Fruit fly (Drosophila melanogaster) whole organism, embryonic: ENCODE data around the gene CG9616.
A peak's percentile ranks its signal among the peaks of the same experiment; 100 is the strongest.

ENCODE experiments used
- Atf3 ChIP-seq: fragments of 200-800 bp; sonication (Bioruptor generic); optimal IDR thresholded peaks from 3 replicates; lab custom pipeline; 2016; ENCODE audit warnings: missing biosample characterization, missing genetic modification characterization
- Atf6 ChIP-seq: fragments of 200-800 bp; sonication (Bioruptor generic); IDR thresholded peaks from 2 replicates; pipeline ENCODE4 v1.3.6; 2022; ENCODE audit warnings: missing biosample characterization, missing genetic modification characterization
- CG10274 ChIP-seq: fragments of 200-800 bp; sonication (Bioruptor generic); optimal IDR thresholded peaks from 3 replicates; lab custom pipeline; 2017; ENCODE audit warnings: missing biosample characterization, mild to moderate bottlenecking, missing genetic modification characterization
- CG11560 ChIP-seq: fragments of 200-800 bp; sonication (Bioruptor generic); IDR thresholded peaks from 3 replicates; pipeline ENCODE4 v1.3.6; 2022; ENCODE audit warnings: missing biosample characterization, missing genetic modification characterization
- CG15479 ChIP-seq: fragments of 200-800 bp; sonication (Bioruptor generic); optimal IDR thresholded peaks from 3 replicates; lab custom pipeline; 2019; ENCODE audit warnings: missing biosample characterization, mild to moderate bottlenecking, missing genetic modification characterization, moderate library complexity
- CG15514 ChIP-seq: fragments of 200-800 bp; sonication (Bioruptor generic); optimal IDR thresholded peaks from 3 replicates; lab custom pipeline; 2017; ENCODE audit warnings: missing biosample characterization, missing genetic modification characterization, mild to moderate bottlenecking, moderate library complexity, missing genetic modification reagents
- CG1602 ChIP-seq: fragments of 200-800 bp; sonication (Bioruptor generic); optimal IDR thresholded peaks from 3 replicates; lab custom pipeline; 2016; ENCODE audit warnings: missing biosample characterization, missing genetic modification characterization
- CG18619 ChIP-seq: fragments of 200-800 bp; sonication (Bioruptor generic); optimal IDR thresholded peaks from 3 replicates; lab custom pipeline; 2017; ENCODE audit warnings: missing biosample characterization, mild to moderate bottlenecking, missing genetic modification characterization
- CG18764 ChIP-seq: fragments of 200-800 bp; sonication (Bioruptor generic); optimal IDR thresholded peaks from 3 replicates; lab custom pipeline; 2016; ENCODE audit warnings: missing biosample characterization, missing genetic modification characterization
- CG2120 ChIP-seq: fragments of 200-800 bp; sonication (Bioruptor generic); optimal IDR thresholded peaks from 3 replicates; lab custom pipeline; 2016; ENCODE audit warnings: missing biosample characterization, missing genetic modification characterization
- CG2889 ChIP-seq: fragments of 200-800 bp; sonication (Bioruptor generic); IDR thresholded peaks from 3 replicates; pipeline ENCODE4 v1.3.6; 2022; ENCODE audit warnings: missing biosample characterization, missing genetic modification characterization
- CG31224 ChIP-seq: fragments of 200-800 bp; sonication (Bioruptor generic); IDR thresholded peaks from 2 replicates; pipeline ENCODE4 v1.3.6; 2022; ENCODE audit warnings: missing biosample characterization, missing genetic modification characterization
- CG3163 ChIP-seq: fragments of 200-800 bp; sonication (Bioruptor generic); optimal IDR thresholded peaks from 3 replicates; lab custom pipeline; 2016; ENCODE audit warnings: missing biosample characterization, missing genetic modification characterization
- CG3995 ChIP-seq: fragments of 200-800 bp; sonication (Bioruptor generic); optimal IDR thresholded peaks from 3 replicates; lab custom pipeline; 2016; ENCODE audit warnings: missing biosample characterization, missing genetic modification characterization
- CG4328 ChIP-seq: fragments of 200-800 bp; sonication (Bioruptor generic); optimal IDR thresholded peaks from 3 replicates; lab custom pipeline; 2017; ENCODE audit warnings: missing biosample characterization, missing genetic modification reagents, missing genetic modification characterization
- CG4707 ChIP-seq: fragments of 200-800 bp; sonication (Bioruptor generic); optimal IDR thresholded peaks from 2 replicates; lab custom pipeline; 2018; ENCODE audit warnings: missing biosample characterization, mild to moderate bottlenecking, missing genetic modification characterization, moderate library complexity
- CG4854 ChIP-seq: fragments of 200-800 bp; sonication (Bioruptor generic); optimal IDR thresholded peaks from 2 replicates; lab custom pipeline; 2016; ENCODE audit warnings: missing biosample characterization, missing genetic modification characterization, inconsistent platforms
- CG7372 ChIP-seq: fragments of 200-800 bp; sonication (Bioruptor generic); IDR thresholded peaks from 2 replicates; pipeline ENCODE4 v1.3.6; 2022; ENCODE audit warnings: missing biosample characterization, missing genetic modification characterization
- CG7839 ChIP-seq: fragments of 200-800 bp; sonication (Bioruptor generic); optimal IDR thresholded peaks from 3 replicates; lab custom pipeline; 2018; ENCODE audit warnings: missing biosample characterization, mild to moderate bottlenecking, missing genetic modification characterization, moderate library complexity
- CG9932 ChIP-seq: fragments of 200-800 bp; sonication (Bioruptor generic); IDR thresholded peaks from 2 replicates; pipeline ENCODE4 v1.3.6; 2022; ENCODE audit warnings: missing biosample characterization, missing genetic modification characterization
- CHES-1-like ChIP-seq: fragments of 200-800 bp; sonication (Bioruptor generic); optimal IDR thresholded peaks from 2 replicates; lab custom pipeline; 2016; ENCODE audit warnings: missing biosample characterization, missing genetic modification characterization
- Fer3 ChIP-seq: fragments of 200-800 bp; sonication (Bioruptor generic); optimal IDR thresholded peaks from 2 replicates; lab custom pipeline; 2018; ENCODE audit warnings: missing biosample characterization, mild to moderate bottlenecking, missing genetic modification characterization, moderate library complexity
- HHEX ChIP-seq: fragments of 200-800 bp; sonication (Bioruptor generic); optimal IDR thresholded peaks from 3 replicates; lab custom pipeline; 2017; ENCODE audit warnings: missing biosample characterization, mild to moderate bottlenecking, missing genetic modification characterization, missing genetic modification reagents
- HLH4C ChIP-seq: fragments of 200-800 bp; sonication (Bioruptor generic); IDR thresholded peaks from 3 replicates; pipeline ENCODE4 v1.3.6; 2022; ENCODE audit warnings: missing biosample characterization, missing genetic modification characterization; ENCODE audit not compliant: partially characterized antibody
- Hey ChIP-seq: fragments of 200-800 bp; sonication (Bioruptor generic); optimal IDR thresholded peaks from 3 replicates; lab custom pipeline; 2018; ENCODE audit warnings: missing biosample characterization, mild to moderate bottlenecking, missing genetic modification characterization
- Hmx ChIP-seq: fragments of 200-800 bp; sonication (Bioruptor generic); optimal IDR thresholded peaks from 2 replicates; lab custom pipeline; 2016; ENCODE audit warnings: missing biosample characterization, missing genetic modification characterization
- Hr78 ChIP-seq, 2 experiments: fragments of 200-800 bp in 1 of 2; fragments of >200 bp in 1 of 2; sonication (Bioruptor generic) in 1 of 2; optimal IDR thresholded peaks; 2 replicates each; lab custom pipeline; 2017 to 2019; ENCODE audit warnings: missing biosample characterization in 2 of 2, missing genetic modification characterization in 2 of 2, mild to moderate bottlenecking in 1 of 2, moderate library complexity in 1 of 2
- MBD-R2 ChIP-seq: fragments of 200-800 bp; sonication (Bioruptor generic); IDR thresholded peaks from 2 replicates; pipeline ENCODE4 v1.3.6; 2022; ENCODE audit warnings: missing biosample characterization, missing genetic modification characterization
- Meics ChIP-seq: fragments of 200-800 bp; sonication (Bioruptor generic); optimal IDR thresholded peaks from 2 replicates; lab custom pipeline; 2017; ENCODE audit warnings: missing biosample characterization, mild to moderate bottlenecking, missing genetic modification characterization
- Ravus ChIP-seq: fragments of 200-800 bp; sonication (Bioruptor generic); IDR thresholded peaks from 2 replicates; pipeline ENCODE4 v1.3.6; 2022; ENCODE audit warnings: missing biosample characterization, missing genetic modification characterization
- Spps ChIP-seq: fragments of 200-800 bp; sonication (Bioruptor generic); optimal IDR thresholded peaks from 2 replicates; lab custom pipeline; 2018; ENCODE audit warnings: missing biosample characterization, mild to moderate bottlenecking, missing genetic modification characterization
- Stat92E ChIP-seq, 3 experiments: fragments of >200 bp in 2 of 3; fragments of 200-800 bp in 1 of 3; sonication (Bioruptor generic) in 1 of 3; optimal IDR thresholded peaks; 2 replicates each; lab custom pipeline; 2017 to 2019; ENCODE audit warnings: missing biosample characterization in 3 of 3, missing genetic modification characterization in 3 of 3, mild to moderate bottlenecking in 1 of 3, moderate library complexity in 1 of 3
- abd-A ChIP-seq: fragments of 200-800 bp; sonication (Bioruptor generic); optimal IDR thresholded peaks from 3 replicates; lab custom pipeline; 2019; ENCODE audit warnings: missing biosample characterization, mild to moderate bottlenecking, missing genetic modification characterization, moderate library complexity
- ara ChIP-seq: fragments of 200-800 bp; sonication (Bioruptor generic); IDR thresholded peaks from 2 replicates; pipeline ENCODE4 v1.3.6; 2022; ENCODE audit warnings: missing biosample characterization, missing genetic modification characterization
- ash1 ChIP-seq: fragments of 200-800 bp; sonication (Bioruptor generic); optimal IDR thresholded peaks from 2 replicates; lab custom pipeline; 2018; ENCODE audit warnings: missing biosample characterization, mild to moderate bottlenecking, missing genetic modification characterization
- bbx ChIP-seq: fragments of 200-800 bp; sonication (Bioruptor generic); IDR thresholded peaks from 2 replicates; pipeline ENCODE4 v1.3.6; 2022; ENCODE audit warnings: missing biosample characterization, missing genetic modification characterization; ENCODE audit not compliant: partially characterized antibody
- grau ChIP-seq: fragments of 200-800 bp; optimal IDR thresholded peaks from 3 replicates; lab custom pipeline; 2019; ENCODE audit warnings: missing biosample characterization, mild to moderate bottlenecking, missing genetic modification characterization, moderate library complexity
- hkb ChIP-seq, 2 experiments: fragments of 200-800 bp in 1 of 2; fragments of >200 bp in 1 of 2; sonication (Bioruptor generic) in 1 of 2; IDR thresholded peaks in 1 of 2; optimal IDR thresholded peaks in 1 of 2; 2 replicates each; pipeline versions ENCODE4 v1.3.6 to Lab custom; 2017 to 2022; ENCODE audit warnings: missing biosample characterization in 1 of 2, missing genetic modification characterization in 1 of 2
- hth ChIP-seq: fragments of >200 bp; optimal IDR thresholded peaks from 2 replicates; lab custom pipeline; 2017; ENCODE audit warnings: inconsistent platforms
- inv ChIP-seq: fragments of 200-800 bp; sonication (Bioruptor generic); IDR thresholded peaks from 2 replicates; pipeline ENCODE4 v1.3.6; 2022; ENCODE audit warnings: missing biosample characterization, missing genetic modification characterization; ENCODE audit not compliant: partially characterized antibody
- nmo ChIP-seq: fragments of 200-800 bp; sonication (Bioruptor generic); optimal IDR thresholded peaks from 2 replicates; lab custom pipeline; 2018; ENCODE audit warnings: missing biosample characterization, mild to moderate bottlenecking, missing genetic modification characterization, moderate library complexity
- otp ChIP-seq: fragments of 200-800 bp; sonication (Bioruptor generic); IDR thresholded peaks from 3 replicates; pipeline ENCODE4, ENCODE4 v1.3.6; 2022; ENCODE audit warnings: missing biosample characterization, missing genetic modification characterization
- ranshi ChIP-seq: fragments of 200-800 bp; sonication (Bioruptor generic); IDR thresholded peaks from 2 replicates; pipeline ENCODE4 v1.3.6; 2022; ENCODE audit warnings: missing biosample characterization, missing genetic modification characterization
- so ChIP-seq: fragments of 200-800 bp; sonication (Bioruptor generic); IDR thresholded peaks from 3 replicates; pipeline ENCODE4 v1.3.6; 2022; ENCODE audit warnings: missing biosample characterization, missing genetic modification characterization
- tgo ChIP-seq: fragments of 200-800 bp; sonication (Bioruptor generic); IDR thresholded peaks from 3 replicates; pipeline ENCODE4 v1.3.6; 2022; ENCODE audit warnings: missing biosample characterization, missing genetic modification characterization
- tx ChIP-seq: fragments of 200-800 bp; sonication (Bioruptor generic); optimal IDR thresholded peaks from 2 replicates; lab custom pipeline; 2016; ENCODE audit warnings: missing biosample characterization, missing genetic modification characterization
- vnd ChIP-seq: fragments of 200-800 bp; sonication (Bioruptor generic); IDR thresholded peaks from 3 replicates; pipeline ENCODE4 v1.3.6; 2022; ENCODE audit warnings: missing biosample characterization, missing genetic modification characterization; ENCODE audit not compliant: partially characterized antibody
- wek ChIP-seq: fragments of 200-800 bp; sonication (Bioruptor generic); optimal IDR thresholded peaks from 3 replicates; lab custom pipeline; 2018; ENCODE audit warnings: missing biosample characterization, mild to moderate bottlenecking, missing genetic modification characterization, moderate library complexity
- zfh2 ChIP-seq: fragments of 200-800 bp; sonication (Bioruptor generic); optimal IDR thresholded peaks from 2 replicates; lab custom pipeline; 2016; ENCODE audit warnings: missing biosample characterization, missing genetic modification characterization

CG9616 gene

dm6 chr3R:14278523-14279303 is 33.4 kb upstream of the CG9616 start (continued):
- TF ChIP-seq Meics (GFP tag; lab: Kevin White, UChicago), result no peak
- TF ChIP-seq CG11560, result no peak
- TF ChIP-seq ranshi (GFP tag; lab: Robert Waterston, UW), result no peak
- no peak for TF ChIP-seq tx (GFP tag; lab: Kevin White, UChicago)
- no peak for TF ChIP-seq nmo
- no peak for TF ChIP-seq CG31224 (GFP tag; lab: Robert Waterston, UW)
- no peak for TF ChIP-seq ash1 (GFP tag; lab: Kevin White, UChicago)
- TF ChIP-seq Hmx, result no peak
- TF ChIP-seq Atf6 (GFP tag; lab: Robert Waterston, UW), result no peak
- TF ChIP-seq HHEX, result no peak
- TF ChIP-seq CG4328, result no peak
- TF ChIP-seq bbx, result no peak
- peak; percentile 23 for TF ChIP-seq CG15479 (GFP tag; lab: Kevin White, UChicago)
- no peak for TF ChIP-seq grau (tag; lab: Kevin White, UChicago)
- no peak for TF ChIP-seq Spps (tag; lab: Kevin White, UChicago)
- TF ChIP-seq CG10274, result no peak
- no peak for TF ChIP-seq CG3995 (GFP tag; lab: Kevin White, UChicago)
- no peak for TF ChIP-seq CG1602
- no peak for TF ChIP-seq CHES-1-like (GFP tag; lab: Kevin White, UChicago)
- no peak for TF ChIP-seq vnd (GFP tag; lab: Robert Waterston, UW)
- TF ChIP-seq CG4707, result no peak
- TF ChIP-seq zfh2, result no peak
- TF ChIP-seq MBD-R2 (GFP tag; lab: Robert Waterston, UW), result no peak
- TF ChIP-seq CG3163 (GFP tag; lab: Kevin White, UChicago), result peak; percentile 3
- no peak for TF ChIP-seq CG18764 (GFP tag; lab: Kevin White, UChicago)
- no peak for TF ChIP-seq Stat92E (GFP tag; optimal IDR thresholded peaks at IDR 0.05; lab: Kevin White, UChicago)
- no peak for TF ChIP-seq Hr78 (GFP tag; optimal IDR thresholded peaks at IDR 0.05; lab: Kevin White, UChicago)
- no peak for TF ChIP-seq CG7372 (GFP tag; lab: Robert Waterston, UW)
- TF ChIP-seq CG2889, result no peak
- TF ChIP-seq wek (GFP tag; lab: Kevin White, UChicago), result no peak
- TF ChIP-seq tgo (GFP tag; lab: Robert Waterston, UW), result no peak
- TF ChIP-seq Ravus (GFP tag; lab: Robert Waterston, UW), result no peak
- no peak for TF ChIP-seq otp (GFP tag; lab: Robert Waterston, UW)
- no peak for TF ChIP-seq Fer3 (tag; lab: Kevin White, UChicago)
- TF ChIP-seq HLH4C, result no peak
- no peak for TF ChIP-seq CG2120 (GFP tag; lab: Kevin White, UChicago)
- TF ChIP-seq CG18619 (GFP tag; lab: Kevin White, UChicago), result no peak
- no peak for TF ChIP-seq hth (lab: Kevin White, UChicago)
- no peak for TF ChIP-seq hkb (optimal IDR thresholded peaks at IDR 0.05; lab: Kevin White, UChicago)
- TF ChIP-seq hkb (GFP tag; IDR thresholded peaks at IDR 0.05; lab: Robert Waterston, UW), result no peak; the same call in 1 of the 2 replicates
- no peak for TF ChIP-seq so (GFP tag; lab: Robert Waterston, UW)
- TF ChIP-seq CG9932, result peak; percentile 19; the same call in 1 of the 2 replicates
- no peak for TF ChIP-seq CG7839 (tag; lab: Kevin White, UChicago)
- no peak for TF ChIP-seq ara (GFP tag; lab: Robert Waterston, UW)
- peak; percentile 19 for TF ChIP-seq CG15514
- TF ChIP-seq Atf3, result no peak
- TF ChIP-seq Hey (tag; lab: Kevin White, UChicago), result no peak
- TF ChIP-seq inv, result no peak
- TF ChIP-seq abd-A (tag; lab: Kevin White, UChicago), result peak; percentile 89
- no peak for TF ChIP-seq CG4854 (GFP tag; lab: Kevin White, UChicago)
